Worm (Caenorhabditis elegans) whole organism, L1 larva: ENCODE measurements around the gene sucl-2.

Source experiments
- grh-1 ChIP-seq: fragments of 200-800 bp; sonication (Bioruptor generic); IDR thresholded peaks from 2 replicates; pipeline ENCODE4 v1.3.6; 2022; ENCODE audit warnings: missing genetic modification reagents, missing genetic modification characterization, missing compliant biosample characterization
- lin-35 ChIP-seq, 2 experiments: fragments of 150-350 bp; optimal IDR thresholded peaks; 2 replicates each; lab custom pipeline; 2014; ENCODE audit warnings: missing biosample characterization in 2 of 2, missing genetic modification characterization in 2 of 2, missing genetic modification reagents in 2 of 2
- snpc-4 ChIP-seq: fragments of 150-350 bp; optimal IDR thresholded peaks from 2 replicates; lab custom pipeline; 2014; ENCODE audit warnings: missing biosample characterization, missing genetic modification characterization

DNA sequence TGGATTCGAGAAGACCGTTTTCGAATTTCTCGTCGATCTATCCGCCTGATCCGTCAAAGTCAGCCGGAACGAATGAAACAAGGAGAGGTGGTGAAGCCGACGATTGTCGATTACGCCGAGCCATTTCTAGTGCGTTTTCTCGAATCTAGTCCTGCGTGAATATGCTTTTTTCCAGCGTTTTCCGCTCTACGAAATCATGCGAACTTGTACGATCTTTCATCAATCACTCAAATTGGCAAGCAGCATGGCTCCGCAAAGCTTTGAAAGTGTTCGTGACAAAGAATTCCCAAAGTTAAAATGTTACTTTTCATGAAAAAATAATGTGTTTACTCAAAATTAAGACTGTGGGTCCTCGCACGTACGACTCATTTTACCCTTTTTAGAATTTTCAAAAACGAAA is 4.3 kb downstream of the sucl-2 start:
- TF ChIP-seq snpc-4 (tag; lab: Kevin White, UChicago) (no peak), grh-1 (GFP tag; lab: Robert Waterston, UW) (no peak), lin-35 (GFP tag; optimal IDR thresholded peaks at IDR 0.05; lab: Kevin White, UChicago) (no peak)
